Fruit fly (Drosophila melanogaster) whole organism, adult: ENCODE measurements around the gene CG14657.

Experiments
- CG12768 ChIP-seq: fragments of 200-800 bp; sonication (Bioruptor generic); optimal IDR thresholded peaks from 2 replicates; lab custom pipeline; 2017; ENCODE audit warnings: missing biosample characterization, missing genetic modification characterization, mild to moderate bottlenecking, moderate library complexity, missing genetic modification reagents
- CG14711 ChIP-seq: fragments of 200-800 bp; sonication (Bioruptor generic); optimal IDR thresholded peaks from 2 replicates; lab custom pipeline; 2018; ENCODE audit warnings: missing biosample characterization, mild to moderate bottlenecking, missing genetic modification characterization, moderate library complexity
- CG1620 ChIP-seq: fragments of 200-800 bp; sonication (Bioruptor generic); optimal IDR thresholded peaks from 2 replicates; lab custom pipeline; 2016; ENCODE audit warnings: missing biosample characterization, missing genetic modification characterization
- CG7045 ChIP-seq: fragments of 200-800 bp; sonication (Bioruptor generic); optimal IDR thresholded peaks from 2 replicates; lab custom pipeline; 2017; ENCODE audit warnings: missing biosample characterization, mild to moderate bottlenecking, missing genetic modification characterization
- Mnt ChIP-seq: fragments of 200-800 bp; sonication (Bioruptor generic); optimal IDR thresholded peaks from 2 replicates; lab custom pipeline; 2016; ENCODE audit warnings: missing biosample characterization, mild to moderate bottlenecking, missing genetic modification characterization
- bab1 ChIP-seq: fragments of 200-800 bp; sonication (Bioruptor generic); optimal IDR thresholded peaks from 3 replicates; lab custom pipeline; 2019; ENCODE audit warnings: missing biosample characterization, mild to moderate bottlenecking, missing genetic modification characterization, moderate library complexity
- toe ChIP-seq: fragments of 200-800 bp; sonication (Bioruptor generic); optimal IDR thresholded peaks from 2 replicates; lab custom pipeline; 2016; ENCODE audit warnings: missing biosample characterization, missing genetic modification characterization

DNA sequence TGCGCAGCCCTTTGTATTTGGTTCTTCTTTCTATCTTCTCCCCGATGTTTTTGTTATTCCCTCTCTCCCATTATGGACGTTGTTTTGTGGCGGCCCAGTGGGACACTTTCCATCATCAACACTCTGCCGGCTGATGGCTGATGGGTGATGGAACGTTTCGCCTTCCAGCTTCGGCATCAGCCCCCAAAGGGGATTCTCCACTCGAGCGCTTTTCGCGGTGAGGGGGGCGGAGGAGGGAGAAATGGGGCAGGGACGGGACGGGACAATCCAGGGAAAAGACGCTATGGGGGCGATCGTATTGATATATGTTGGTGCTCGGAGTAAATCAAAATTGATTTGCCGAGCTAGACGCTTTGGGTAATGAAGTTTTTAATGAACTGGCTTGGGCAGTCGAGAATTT lies 4.0 kb upstream of the CG14657 start:
- TF ChIP-seq CG1620 (GFP tag; lab: Kevin White, UChicago) (no peak), CG12768 (GFP tag; lab: Kevin White, UChicago) (no peak), toe (GFP tag; lab: Kevin White, UChicago) (no peak), CG7045 (GFP tag; lab: Kevin White, UChicago) (no peak), Mnt (GFP tag; lab: Kevin White, UChicago) (no peak), bab1 (GFP tag; lab: Kevin White, UChicago) (no peak), CG14711 (tag; lab: Kevin White, UChicago) (no peak)
